Comparison of ENCODE assay signal across 5 fruit fly cellular contexts in genomic region chr3R:22410537-22411360, dm6.
A peak's percentile ranks its signal among the peaks of the same experiment; 100 is the strongest.
TF ChIP-seq lines count a peak whose summit lies in the region.

CG13850 (minus strand) TSS chr3R:22410915.
lqfR (plus strand) TSS chr3R:22411301.

- no peak for TF ChIP-seq CTCF in whole organism, embryonic (GFP tag; optimal IDR thresholded peaks at IDR 0.05; lab: Kevin White, UChicago)

TF ChIP-seq in whole organism, adult, 20 proteins besides CTCF, POLR2A, EP300 and RAD21 (continues in another document):
- TF ChIP-seq CG33017 (tag; optimal IDR thresholded peaks at IDR 0.05; lab: Kevin White, UChicago) (peak; percentile 61), Mnt (GFP tag; optimal IDR thresholded peaks at IDR 0.05; lab: Kevin White, UChicago) (peak; percentile 77), Hr96 (GFP tag; optimal IDR thresholded peaks at IDR 0.05; lab: Kevin White, UChicago) (peak; percentile 84), CG7101 (tag; optimal IDR thresholded peaks at IDR 0.05; lab: Kevin White, UChicago) (peak; percentile 81), Clk (GFP tag; optimal IDR thresholded peaks at IDR 0.05; lab: Kevin White, UChicago) (peak; percentile 73), ovo (GFP tag; optimal IDR thresholded peaks at IDR 0.05; lab: Kevin White, UChicago) (peak; percentile 80), kay (GFP tag; lab: Kevin White, UChicago; ENCODE audit: borderline replicate concordance) (peak; percentile 95), toe (GFP tag; optimal IDR thresholded peaks at IDR 0.05; lab: Kevin White, UChicago) (peak; percentile 92), CG1620 (GFP tag; optimal IDR thresholded peaks at IDR 0.05; lab: Kevin White, UChicago) (peak; percentile 88), CG5204 (GFP tag; optimal IDR thresholded peaks at IDR 0.05; lab: Kevin White, UChicago) (peak; percentile 85), bab1 (GFP tag; optimal IDR thresholded peaks at IDR 0.05; lab: Kevin White, UChicago) (peak; percentile 25), Crg-1 (GFP tag; optimal IDR thresholded peaks at IDR 0.05; lab: Kevin White, UChicago) (peak; percentile 89), CG11617 (GFP tag; optimal IDR thresholded peaks at IDR 0.05; lab: Kevin White, UChicago) (peak; percentile 84), pad (GFP tag; optimal IDR thresholded peaks at IDR 0.05; lab: Kevin White, UChicago) (peak; percentile 87), tj (GFP tag; optimal IDR thresholded peaks at IDR 0.05; lab: Kevin White, UChicago) (peak; percentile 57), cnc (optimal IDR thresholded peaks at IDR 0.05; lab: Kevin White, UChicago) (no peak), CG14711 (tag; optimal IDR thresholded peaks at IDR 0.05; lab: Kevin White, UChicago) (peak; percentile 65), CG7045 (GFP tag; optimal IDR thresholded peaks at IDR 0.05; lab: Kevin White, UChicago) (peak; percentile 69)

TF ChIP-seq in whole organism, embryonic, 481 proteins besides CTCF, POLR2A, EP300 and RAD21 (continues in another document):
- TF ChIP-seq Antp (GFP tag; optimal IDR thresholded peaks at IDR 0.05; lab: Kevin White, UChicago) = peak; percentile 69
- peak; percentile 52; the same call in 1 of the 2 replicates for TF ChIP-seq CG31441 (GFP tag; IDR thresholded peaks at IDR 0.05; lab: Robert Waterston, UW)
- no peak for TF ChIP-seq toy (GFP tag; IDR thresholded peaks at IDR 0.05; lab: Robert Waterston, UW)
- TF ChIP-seq CG11504 (tag; optimal IDR thresholded peaks at IDR 0.05; lab: Kevin White, UChicago) = no peak
- no peak for TF ChIP-seq Dfd (GFP tag; optimal IDR thresholded peaks at IDR 0.05; lab: Kevin White, UChicago)
- peak; percentile 44 for TF ChIP-seq CG8281 (tag; optimal IDR thresholded peaks at IDR 0.05; lab: Kevin White, UChicago)
- TF ChIP-seq bcd (GFP tag; optimal IDR thresholded peaks at IDR 0.05; lab: Kevin White, UChicago) = peak; percentile 84
- TF ChIP-seq Mad (GFP tag; optimal IDR thresholded peaks at IDR 0.05; lab: Kevin White, UChicago) = peak; percentile 66
- TF ChIP-seq ham (GFP tag; IDR thresholded peaks at IDR 0.05; lab: Robert Waterston, UW) = no peak
- TF ChIP-seq Hr51 (GFP tag; optimal IDR thresholded peaks at IDR 0.05; lab: Kevin White, UChicago) = peak in 1 of 2 experiments; percentile 80
- peak; percentile 26 for TF ChIP-seq CG12236 (GFP tag; optimal IDR thresholded peaks at IDR 0.05; lab: Kevin White, UChicago)
- no peak for TF ChIP-seq ato (GFP tag; IDR thresholded peaks at IDR 0.05; lab: Robert Waterston, UW; ENCODE audit: partially characterized antibody)
- TF ChIP-seq peb (GFP tag; IDR thresholded peaks at IDR 0.05; lab: Robert Waterston, UW) = no peak
- TF ChIP-seq CG1832 (GFP tag; optimal IDR thresholded peaks at IDR 0.05; lab: Kevin White, UChicago) = no peak
- no peak for TF ChIP-seq CG31365 (tag; optimal IDR thresholded peaks at IDR 0.05; lab: Kevin White, UChicago)
- TF ChIP-seq tup (GFP tag; optimal IDR thresholded peaks at IDR 0.05; lab: Kevin White, UChicago) = peak; percentile 48
- peak; percentile 28 for TF ChIP-seq gfzf (GFP tag; optimal IDR thresholded peaks at IDR 0.05; lab: Kevin White, UChicago)
- no peak for TF ChIP-seq fd64A (GFP tag; optimal IDR thresholded peaks at IDR 0.05; lab: Kevin White, UChicago)
- TF ChIP-seq Hand (GFP tag; optimal IDR thresholded peaks at IDR 0.05; lab: Kevin White, UChicago) = peak; percentile 6

TF ChIP-seq in whole organism, prepupa, 60 proteins besides CTCF, POLR2A, EP300 and RAD21 (continues in another document):
- TF ChIP-seq dac (GFP tag; optimal IDR thresholded peaks at IDR 0.05; lab: Kevin White, UChicago) = no peak
- TF ChIP-seq Met (GFP tag; optimal IDR thresholded peaks at IDR 0.05; lab: Kevin White, UChicago) = peak; percentile 77
- TF ChIP-seq CG8632 (GFP tag; optimal IDR thresholded peaks at IDR 0.05; lab: Kevin White, UChicago) = peak; percentile 71
- TF ChIP-seq CG6854 (GFP tag; optimal IDR thresholded peaks at IDR 0.05; lab: Kevin White, UChicago) = no peak
- TF ChIP-seq Hr38 (GFP tag; optimal IDR thresholded peaks at IDR 0.05; lab: Kevin White, UChicago) = no peak
- TF ChIP-seq net (GFP tag; optimal IDR thresholded peaks at IDR 0.05; lab: Kevin White, UChicago) = peak; percentile 55
- TF ChIP-seq CG10669 (GFP tag; optimal IDR thresholded peaks at IDR 0.05; lab: Kevin White, UChicago) = no peak
- 0 out of 2 replicates have a peak, but pooled peaks have one; percentile 31 for TF ChIP-seq Gug (GFP tag; IDR thresholded peaks at IDR 0.05; lab: Robert Waterston, UW)
- peak; percentile 80 for TF ChIP-seq topi (GFP tag; optimal IDR thresholded peaks at IDR 0.05; lab: Kevin White, UChicago)
- TF ChIP-seq eg (GFP tag; IDR thresholded peaks at IDR 0.05; lab: Robert Waterston, UW) = peak; percentile 47; the same call in 2 of the 3 replicates
- peak; percentile 80 for TF ChIP-seq Hr39 (GFP tag; optimal IDR thresholded peaks at IDR 0.05; lab: Kevin White, UChicago)
- no peak for TF ChIP-seq CG8119 (GFP tag; IDR thresholded peaks at IDR 0.05; lab: Robert Waterston, UW)
- no peak for TF ChIP-seq CG6276 (GFP tag; optimal IDR thresholded peaks at IDR 0.05; lab: Kevin White, UChicago)
- TF ChIP-seq CG9139 (GFP tag; optimal IDR thresholded peaks at IDR 0.05; lab: Kevin White, UChicago) = peak; percentile 46
- peak; percentile 65 for TF ChIP-seq CG34406 (GFP tag; optimal IDR thresholded peaks at IDR 0.05; lab: Kevin White, UChicago)
- TF ChIP-seq CG6808 (GFP tag; optimal IDR thresholded peaks at IDR 0.05; lab: Kevin White, UChicago) = no peak
- TF ChIP-seq esn (GFP tag; optimal IDR thresholded peaks at IDR 0.05; lab: Kevin White, UChicago) = peak; percentile 87
- TF ChIP-seq dsx (GFP tag; optimal IDR thresholded peaks at IDR 0.05; lab: Kevin White, UChicago; ENCODE audit: poor library complexity, severe bottlenecking) = no peak
- no peak for TF ChIP-seq ss (GFP tag; optimal IDR thresholded peaks at IDR 0.05; lab: Kevin White, UChicago)

TF ChIP-seq in whole organism, pupa, 21 proteins besides CTCF, POLR2A, EP300 and RAD21:
- no peak for TF ChIP-seq CG8301 (tag; optimal IDR thresholded peaks at IDR 0.05; lab: Kevin White, UChicago)
- TF ChIP-seq fd96Ca (GFP tag; IDR thresholded peaks at IDR 0.05; lab: Robert Waterston, UW) = peak; percentile 70
- TF ChIP-seq CG8159 (tag; optimal IDR thresholded peaks at IDR 0.05; lab: Kevin White, UChicago) = peak; percentile 62
- TF ChIP-seq gl (tag; optimal IDR thresholded peaks at IDR 0.05; lab: Kevin White, UChicago) = no peak
- no peak for TF ChIP-seq CG34367 (tag; optimal IDR thresholded peaks at IDR 0.05; lab: Kevin White, UChicago)
- TF ChIP-seq CG4496 (GFP tag; IDR thresholded peaks at IDR 0.05; lab: Robert Waterston, UW) = no peak
- TF ChIP-seq Ets98B (GFP tag; IDR thresholded peaks at IDR 0.05; lab: Robert Waterston, UW) = no peak
- peak; percentile 64 for TF ChIP-seq CG15710 (tag; optimal IDR thresholded peaks at IDR 0.05; lab: Kevin White, UChicago)
- TF ChIP-seq rn (GFP tag; IDR thresholded peaks at IDR 0.05; lab: Robert Waterston, UW) = 0 out of 2 replicates have a peak, but pooled peaks have one; percentile 9
- no peak for TF ChIP-seq Pif1A (GFP tag; optimal IDR thresholded peaks at IDR 0.05; lab: Kevin White, UChicago)
- peak; percentile 70 for TF ChIP-seq Snoo (tag; optimal IDR thresholded peaks at IDR 0.05; lab: Kevin White, UChicago)
- TF ChIP-seq CG10348 (GFP tag; IDR thresholded peaks at IDR 0.05; lab: Robert Waterston, UW) = 0 out of 2 replicates have a peak, but pooled peaks have one; percentile 14
- no peak for TF ChIP-seq CG14655 (GFP tag; optimal IDR thresholded peaks at IDR 0.05; lab: Kevin White, UChicago)
- TF ChIP-seq D1 (tag; optimal IDR thresholded peaks at IDR 0.05; lab: Kevin White, UChicago) = no peak
- TF ChIP-seq CG32121 (GFP tag; IDR thresholded peaks at IDR 0.05; lab: Robert Waterston, UW) = peak; percentile 45; the same call in 1 of the 2 replicates
- peak; percentile 14 for TF ChIP-seq Pif1B (GFP tag; optimal IDR thresholded peaks at IDR 0.05; lab: Kevin White, UChicago)
- TF ChIP-seq CG13204 (GFP tag; optimal IDR thresholded peaks at IDR 0.05; lab: Kevin White, UChicago) = no peak
- TF ChIP-seq CG17806 (tag; optimal IDR thresholded peaks at IDR 0.05; lab: Kevin White, UChicago) = peak; percentile 20
- TF ChIP-seq CG12605 (GFP tag; IDR thresholded peaks at IDR 0.05; lab: Robert Waterston, UW) = no peak
- TF ChIP-seq EcR (GFP tag; optimal IDR thresholded peaks at IDR 0.05; lab: Kevin White, UChicago) = no peak
- peak; percentile 35 for TF ChIP-seq CG9948 (tag; optimal IDR thresholded peaks at IDR 0.05; lab: Kevin White, UChicago)

TF ChIP-seq in whole organism, wandering third instar larva, 38 proteins besides CTCF, POLR2A, EP300 and RAD21 (continues in another document):
- TF ChIP-seq ey (GFP tag; optimal IDR thresholded peaks at IDR 0.05; lab: Kevin White, UChicago) (peak; percentile 75), h (GFP tag; optimal IDR thresholded peaks at IDR 0.05; lab: Kevin White, UChicago) (peak; percentile 86), CG32264 (GFP tag; optimal IDR thresholded peaks at IDR 0.05; lab: Kevin White, UChicago) (peak; percentile 3), sv (GFP tag; optimal IDR thresholded peaks at IDR 0.05; lab: Kevin White, UChicago) (peak; percentile 79), usp (GFP tag; optimal IDR thresholded peaks at IDR 0.05; lab: Kevin White, UChicago) (no peak), CrebA (GFP tag; optimal IDR thresholded peaks at IDR 0.05; lab: Kevin White, UChicago; ENCODE audit: borderline replicate concordance) (no peak), rgr (GFP tag; optimal IDR thresholded peaks at IDR 0.05; lab: Kevin White, UChicago) (peak; percentile 80), Myc (optimal IDR thresholded peaks at IDR 0.05; lab: Kevin White, UChicago) (peak; percentile 99), brk (GFP tag; optimal IDR thresholded peaks at IDR 0.05; lab: Kevin White, UChicago) (no peak), Jra (GFP tag; optimal IDR thresholded peaks at IDR 0.05; lab: Kevin White, UChicago) (peak; percentile 85), foxo (GFP tag; optimal IDR thresholded peaks at IDR 0.05; lab: Kevin White, UChicago) (peak in 1 of 2 experiments; percentile 85), sage (GFP tag; optimal IDR thresholded peaks at IDR 0.05; lab: Kevin White, UChicago) (peak; percentile 44), OdsH (GFP tag; optimal IDR thresholded peaks at IDR 0.05; lab: Kevin White, UChicago) (peak; percentile 76), Mio (GFP tag; optimal IDR thresholded peaks at IDR 0.05; lab: Kevin White, UChicago) (peak; percentile 38), br (GFP tag; optimal IDR thresholded peaks at IDR 0.05; lab: Kevin White, UChicago) (peak; percentile 77), fru (GFP tag; optimal IDR thresholded peaks at IDR 0.05; lab: Kevin White, UChicago) (peak; percentile 86), N (GFP tag; optimal IDR thresholded peaks at IDR 0.05; lab: Kevin White, UChicago) (no peak), Hr83 (GFP tag; optimal IDR thresholded peaks at IDR 0.05; lab: Kevin White, UChicago; ENCODE audit: poor library complexity, severe bottlenecking) (peak; percentile 59), Vsx2 (GFP tag; optimal IDR thresholded peaks at IDR 0.05; lab: Kevin White, UChicago; ENCODE audit: partially characterized antibody) (no peak), dsf (GFP tag; optimal IDR thresholded peaks at IDR 0.05; lab: Kevin White, UChicago; ENCODE audit: borderline replicate concordance) (peak; percentile 67), CG9705 (GFP tag; optimal IDR thresholded peaks at IDR 0.05; lab: Kevin White, UChicago) (peak; percentile 59), GATAd (GFP tag; optimal IDR thresholded peaks at IDR 0.05; lab: Kevin White, UChicago) (peak; percentile 41)
